Worm (Caenorhabditis elegans) whole organism, L4 larva: ENCODE data around the gene fbxb-33.

ENCODE experiments used
- D1046.2 ChIP-seq: fragments of 200-800 bp; sonication (Bioruptor generic); IDR thresholded peaks from 2 replicates; pipeline ENCODE4 v1.3.6; 2022; ENCODE audit warnings: missing genetic modification characterization, missing compliant biosample characterization
- F10B5.3 ChIP-seq: sonication (generic microtip); optimal IDR thresholded peaks from 2 replicates; lab custom pipeline; 2016; ENCODE audit warnings: mild to moderate bottlenecking, missing genetic modification characterization, missing compliant biosample characterization
- F49E8.2 ChIP-seq: sonication (generic microtip); optimal IDR thresholded peaks from 2 replicates; lab custom pipeline; 2016; ENCODE audit warnings: missing compliant biosample characterization, mild to moderate bottlenecking, missing genetic modification characterization, borderline replicate concordance
- T26A8.4 ChIP-seq: fragments of 200-800 bp; sonication (Bioruptor generic); IDR thresholded peaks from 2 replicates; pipeline ENCODE4 v1.3.6; 2022; ENCODE audit warnings: missing genetic modification characterization, missing compliant biosample characterization
- Y48G9A.11 ChIP-seq: fragments of 200-800 bp; sonication (Bioruptor generic); IDR thresholded peaks from 2 replicates; pipeline ENCODE4 v1.3.6; 2022; ENCODE audit warnings: missing genetic modification reagents, missing genetic modification characterization, missing compliant biosample characterization
- Y5F2A.4 ChIP-seq: fragments of 200-800 bp; sonication (Bioruptor generic); optimal IDR thresholded peaks from 2 replicates; lab custom pipeline; 2018; ENCODE audit warnings: mild to moderate bottlenecking, missing genetic modification characterization, missing compliant biosample characterization
- aha-1 ChIP-seq: fragments of 150-350 bp; peaks from one replicate; lab custom pipeline; 2014; ENCODE audit warnings: missing biosample characterization, missing genetic modification characterization
- ama-1 ChIP-seq: fragments of 150-350 bp; optimal IDR thresholded peaks from 2 replicates; lab custom pipeline; 2014; ENCODE audit warnings: inconsistent platforms, mixed read lengths
- ceh-82 ChIP-seq: sonication (generic microtip); optimal IDR thresholded peaks from 2 replicates; lab custom pipeline; 2017; ENCODE audit warnings: missing biosample characterization, missing genetic modification characterization
- ces-1 ChIP-seq: fragments of 150-350 bp; sonication (generic microtip); optimal IDR thresholded peaks from 4 replicates; lab custom pipeline; 2014; ENCODE audit warnings: missing biosample characterization, missing genetic modification reagents, missing genetic modification characterization
- ctbp-1 ChIP-seq: fragments of 200-800 bp; sonication (Bioruptor generic); IDR thresholded peaks from 2 replicates; pipeline ENCODE4 v1.3.6; 2022; ENCODE audit warnings: missing genetic modification reagents, missing genetic modification characterization, missing compliant biosample characterization
- daf-12 ChIP-seq: fragments of 150-350 bp; optimal IDR thresholded peaks from 2 replicates; lab custom pipeline; 2014; ENCODE audit warnings: missing biosample characterization, missing genetic modification reagents, missing genetic modification characterization
- daf-16 ChIP-seq, 3 experiments: sonication (generic microtip); optimal IDR thresholded peaks; 2 replicates each; lab custom pipeline; 2016 to 2017; ENCODE audit warnings: missing genetic modification characterization in 3 of 3, missing genetic modification reagents in 3 of 3, mild to moderate bottlenecking in 2 of 3, missing compliant biosample characterization in 2 of 3, missing biosample characterization in 1 of 3, moderate library complexity in 1 of 3
- daf-19 ChIP-seq: fragments of 200-800 bp; sonication (Bioruptor generic); conservative IDR thresholded peaks from 2 replicates; pipeline ENCODE4 v1.3.6; 2022; ENCODE audit warnings: missing genetic modification characterization, missing compliant biosample characterization
- dmd-6 ChIP-seq: fragments of 200-800 bp; sonication (Bioruptor generic); IDR thresholded peaks from 2 replicates; pipeline ENCODE4 v1.3.6; 2022; ENCODE audit warnings: missing genetic modification reagents, missing genetic modification characterization, missing compliant biosample characterization
- dpl-1 ChIP-seq: fragments of 150-350 bp; optimal IDR thresholded peaks from 2 replicates; lab custom pipeline; 2014; ENCODE audit warnings: missing biosample characterization, missing genetic modification reagents, missing genetic modification characterization
- dve-1 ChIP-seq: sonication (generic microtip); optimal IDR thresholded peaks from 2 replicates; lab custom pipeline; 2017; ENCODE audit warnings: antibody characterized with exemption, mild to moderate bottlenecking, missing genetic modification characterization, missing compliant biosample characterization; ENCODE audit not compliant: insufficient read depth
- fkh-10 ChIP-seq: fragments of 150-350 bp; optimal IDR thresholded peaks from 2 replicates; lab custom pipeline; 2014; ENCODE audit warnings: missing biosample characterization, missing genetic modification reagents, missing genetic modification characterization
- fos-1 ChIP-seq: fragments of 150-350 bp; optimal IDR thresholded peaks from 2 replicates; lab custom pipeline; 2014; ENCODE audit warnings: missing biosample characterization, missing genetic modification characterization
- gei-8 ChIP-seq: fragments of 200-800 bp; sonication (Bioruptor generic); optimal IDR thresholded peaks from 2 replicates; lab custom pipeline; 2018; ENCODE audit warnings: mild to moderate bottlenecking, missing genetic modification characterization, missing compliant biosample characterization
- lin-38 ChIP-seq: fragments of 200-800 bp; sonication (Bioruptor generic); IDR thresholded peaks from 2 replicates; pipeline ENCODE4 v1.3.6; 2022; ENCODE audit warnings: missing genetic modification reagents, missing genetic modification characterization, missing compliant biosample characterization
- lsy-2 ChIP-seq, 2 experiments: fragments of 150-350 bp in 1 of 2; sonication (generic microtip) in 1 of 2; optimal IDR thresholded peaks; 2 replicates each; lab custom pipeline; 2014 to 2017; ENCODE audit warnings: missing biosample characterization in 2 of 2, missing genetic modification characterization in 2 of 2
- mdl-1 ChIP-seq, 2 experiments: fragments of 150-350 bp in 1 of 2; sonication (generic microtip) in 1 of 2; optimal IDR thresholded peaks; 2 replicates each; lab custom pipeline; 2014 to 2017; ENCODE audit warnings: missing biosample characterization in 2 of 2, missing genetic modification characterization in 2 of 2
- nhr-237 ChIP-seq: sonication (generic microtip); optimal IDR thresholded peaks from 2 replicates; lab custom pipeline; 2017; ENCODE audit warnings: missing biosample characterization, missing genetic modification characterization
- nhr-41 ChIP-seq: fragments of 200-800 bp; sonication (Bioruptor generic); IDR thresholded peaks from 2 replicates; pipeline ENCODE4 v1.3.6; 2022; ENCODE audit warnings: missing genetic modification reagents, missing genetic modification characterization, missing compliant biosample characterization
- nhr-42 ChIP-seq: fragments of 200-800 bp; sonication (Bioruptor generic); IDR thresholded peaks from 2 replicates; pipeline ENCODE4 v1.3.6; 2022; ENCODE audit warnings: missing genetic modification characterization, missing compliant biosample characterization
- php-3 ChIP-seq: fragments of 200-800 bp; sonication (Bioruptor generic); IDR thresholded peaks from 2 replicates; pipeline ENCODE4 v1.3.6; 2022; ENCODE audit warnings: missing genetic modification reagents, missing genetic modification characterization, missing compliant biosample characterization
- rbr-2 ChIP-seq: sonication (generic microtip); optimal IDR thresholded peaks from 2 replicates; lab custom pipeline; 2016; ENCODE audit warnings: missing genotype, missing genetic modification characterization, missing compliant biosample characterization
- snpc-4 ChIP-seq: fragments of 150-350 bp; optimal IDR thresholded peaks from 2 replicates; lab custom pipeline; 2014; ENCODE audit warnings: missing biosample characterization, missing genetic modification characterization
- spr-3 ChIP-seq: fragments of 200-800 bp; sonication (Bioruptor generic); optimal IDR thresholded peaks from 2 replicates; lab custom pipeline; 2018; ENCODE audit warnings: mild to moderate bottlenecking, missing genetic modification characterization, missing compliant biosample characterization
- tra-1 ChIP-seq: fragments of 200-800 bp; sonication (Bioruptor generic); IDR thresholded peaks from 2 replicates; pipeline ENCODE4 v1.3.6; 2022; ENCODE audit warnings: missing genetic modification reagents, missing genetic modification characterization, missing compliant biosample characterization
- unc-62 ChIP-seq, 3 experiments: fragments of 150-350 bp in 1 of 3; sonication (generic microtip); optimal IDR thresholded peaks in 2 of 3; peaks in 1 of 3; 1 replicate in 1 of 3; 2 replicates in 2 of 3; lab custom pipeline; 2014 to 2017; ENCODE audit warnings: missing biosample characterization in 3 of 3, missing genetic modification characterization in 3 of 3, missing genetic modification reagents in 3 of 3, missing genotype in 1 of 3
- vab-7 ChIP-seq: fragments of 200-800 bp; sonication (Bioruptor generic); IDR thresholded peaks from 2 replicates; pipeline ENCODE4 v1.3.6; 2022; ENCODE audit warnings: missing genetic modification reagents, missing genetic modification characterization, missing compliant biosample characterization
- zag-1 ChIP-seq: fragments of 150-350 bp; optimal IDR thresholded peaks from 2 replicates; lab custom pipeline; 2014; ENCODE audit warnings: missing biosample characterization, missing genetic modification characterization
- zfp-3 ChIP-seq: fragments of 200-800 bp; sonication (Bioruptor generic); conservative IDR thresholded peaks from 2 replicates; pipeline ENCODE4 v1.3.6; 2022; ENCODE audit warnings: missing genetic modification reagents, missing genetic modification characterization, missing compliant biosample characterization
- zip-2 ChIP-seq: fragments of 150-350 bp; optimal IDR thresholded peaks from 2 replicates; lab custom pipeline; 2014; ENCODE audit warnings: missing biosample characterization, missing genetic modification characterization
- ztf-11 ChIP-seq: fragments of 150-350 bp; optimal IDR thresholded peaks from 2 replicates; lab custom pipeline; 2014; ENCODE audit warnings: missing biosample characterization, missing genetic modification characterization

fbxb-33 gene

DNA sequence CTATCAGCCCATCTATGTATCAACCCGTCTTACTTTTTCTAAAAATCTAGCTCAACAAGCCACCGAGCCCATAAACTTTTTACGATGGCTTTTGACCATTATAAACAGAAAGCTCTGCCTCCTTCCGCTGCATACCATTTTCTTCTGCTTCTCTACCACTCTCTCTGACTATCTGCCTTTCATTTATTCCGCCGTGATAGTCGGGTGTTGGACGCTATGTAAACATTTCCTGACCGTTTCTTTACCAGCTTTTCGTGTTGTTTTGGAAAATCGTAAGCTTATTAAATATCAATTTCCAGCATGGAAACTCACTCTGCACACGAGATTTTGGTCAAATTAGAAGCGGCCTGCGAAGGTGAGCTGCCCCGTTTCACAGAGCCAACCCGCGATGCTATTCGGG lies 29.7 kb upstream of the fbxb-33 start, which contains the start of gene F40E12.1:
Gene F40E12.1 (plus strand): TSS at position 301 of the 400 bp plus-strand sequence.
- TF ChIP-seq zfp-3 (GFP tag; lab: Robert Waterston, UW), result no peak
- no peak for TF ChIP-seq ceh-82 (tag; lab: Kevin White, UChicago)
- TF ChIP-seq Y48G9A.11 (GFP tag; lab: Robert Waterston, UW), result no peak
- TF ChIP-seq daf-12 (tag; lab: Kevin White, UChicago), result no peak
- TF ChIP-seq dve-1, result no peak
- TF ChIP-seq ces-1 (GFP tag; lab: Kevin White, UChicago), result no peak
- no peak for TF ChIP-seq mdl-1 (tag; optimal IDR thresholded peaks at IDR 0.05; lab: Kevin White, UChicago)
- TF ChIP-seq Y5F2A.4 (GFP tag; lab: Kevin White, UChicago), result no peak
- TF ChIP-seq T26A8.4 (GFP tag; lab: Robert Waterston, UW), result no peak
- TF ChIP-seq zip-2 (tag; lab: Kevin White, UChicago), result no peak
- TF ChIP-seq ctbp-1 (GFP tag; lab: Robert Waterston, UW), result no peak
- no peak for TF ChIP-seq snpc-4
- TF ChIP-seq F49E8.2, result no peak
- no peak for TF ChIP-seq php-3 (GFP tag; lab: Robert Waterston, UW)
- TF ChIP-seq F10B5.3 (tag; lab: Kevin White, UChicago), result no peak
- TF ChIP-seq tra-1, result no peak
- no peak for TF ChIP-seq nhr-41 (GFP tag; lab: Robert Waterston, UW)
- TF ChIP-seq ama-1 (lab: Kevin White, UChicago), result no peak
- TF ChIP-seq dmd-6 (GFP tag; lab: Robert Waterston, UW), result no peak

DNA sequence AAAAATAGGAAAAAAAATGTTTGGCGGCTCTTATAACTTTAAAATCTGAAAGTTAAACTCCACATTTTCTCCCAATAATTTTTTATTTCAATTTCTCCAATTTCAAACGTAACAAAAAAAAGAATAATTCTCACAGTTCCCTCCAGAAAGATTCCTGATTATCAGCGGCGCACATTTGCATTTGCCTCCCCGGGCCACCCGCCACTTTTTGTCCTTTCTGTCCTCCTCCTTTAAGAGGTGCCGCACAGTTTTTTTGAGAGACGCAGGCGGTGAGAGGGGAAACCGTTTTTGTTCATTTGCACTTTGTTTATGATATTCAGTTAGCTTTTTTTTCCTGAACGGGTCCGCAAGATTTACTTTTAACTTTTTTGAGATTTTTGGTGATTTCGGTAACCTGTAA lies 26.3 kb upstream of the fbxb-33 start:
- TF ChIP-seq php-3 (GFP tag; lab: Robert Waterston, UW), result no peak
- peak; percentile 48 for TF ChIP-seq aha-1 (tag; lab: Kevin White, UChicago)
- TF ChIP-seq lsy-2 (tag; optimal IDR thresholded peaks at IDR 0.05; lab: Kevin White, UChicago), result no peak

DNA sequence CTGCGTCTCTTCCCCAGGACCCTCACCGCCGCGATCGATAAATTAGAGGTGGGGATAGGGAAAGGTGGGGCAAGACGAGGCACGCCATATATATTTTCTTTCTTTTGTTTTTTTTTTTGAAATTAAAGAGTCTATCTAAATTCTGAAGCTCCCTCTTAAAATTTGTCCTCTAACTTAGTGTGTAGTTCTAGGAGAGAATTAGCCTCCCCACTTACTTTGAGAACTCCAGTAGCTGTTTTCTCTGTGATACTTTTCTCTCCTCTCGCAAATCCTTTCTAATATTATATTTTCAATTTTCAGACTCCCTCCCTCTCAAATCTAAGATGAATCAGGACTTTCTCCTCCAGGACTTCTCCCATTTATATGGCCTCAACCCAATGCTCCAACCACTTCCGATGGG lies 25.2 kb upstream of the fbxb-33 start, which contains the start of gene M151.7:
Gene M151.7 (plus strand): TSS at position 301 of the 400 bp plus-strand sequence.
- TF ChIP-seq zag-1 (tag; lab: Kevin White, UChicago) (no peak), nhr-237 (tag; lab: Kevin White, UChicago) (no peak), lin-38 (GFP tag; lab: Robert Waterston, UW) (no peak), snpc-4 (no peak), gei-8 (no peak), spr-3 (GFP tag; lab: Kevin White, UChicago) (no peak), nhr-42 (GFP tag; lab: Robert Waterston, UW) (no peak), D1046.2 (GFP tag; lab: Robert Waterston, UW) (no peak), vab-7 (GFP tag; lab: Robert Waterston, UW) (no peak), ztf-11 (tag; lab: Kevin White, UChicago) (no peak), Y5F2A.4 (GFP tag; lab: Kevin White, UChicago) (no peak), rbr-2 (tag; lab: Kevin White, UChicago) (no peak), fkh-10 (GFP tag; lab: Kevin White, UChicago) (no peak), dpl-1 (GFP tag; lab: Kevin White, UChicago) (no peak), fos-1 (tag; lab: Kevin White, UChicago) (no peak), daf-19 (GFP tag; lab: Robert Waterston, UW) (no peak), daf-16 (GFP tag; optimal IDR thresholded peaks at IDR 0.05; lab: Kevin White, UChicago) (no peak), daf-16 (tag; optimal IDR thresholded peaks at IDR 0.05; lab: Kevin White, UChicago) (no peak)

DNA sequence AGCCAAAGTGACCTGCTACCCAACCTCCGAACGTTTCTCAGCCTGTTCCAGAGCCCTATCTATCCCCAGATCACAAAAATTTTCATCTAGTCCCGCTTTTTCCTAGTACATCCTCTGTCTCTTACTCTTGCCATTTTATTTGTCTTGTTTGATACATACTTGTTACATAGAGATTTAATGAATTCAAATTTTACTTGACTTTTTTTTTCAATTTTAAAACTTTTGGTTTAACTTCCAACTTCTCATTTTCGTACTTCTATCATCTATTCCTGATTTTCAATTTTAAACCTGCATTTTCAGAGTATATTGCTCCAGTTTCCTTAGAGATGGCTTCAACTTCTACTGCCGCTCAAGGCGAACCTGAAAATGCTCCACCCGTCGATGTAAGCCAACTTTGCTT lies 20.3 kb upstream of the fbxb-33 start, which contains the start of gene M151.3:
Gene M151.3 (plus strand): TSS at position 301 of the 400 bp plus-strand sequence.
- TF ChIP-seq D1046.2 (GFP tag; lab: Robert Waterston, UW) (no peak), unc-62 (GFP tag; optimal IDR thresholded peaks at IDR 0.05 in 1 of 2; lab: Kevin White, UChicago) (peak in 1 of 2 experiments; percentile 3), unc-62 (tag; optimal IDR thresholded peaks at IDR 0.05; lab: Kevin White, UChicago) (no peak)
- TF ChIP-seq, all 104 proteins: peak for 1
